Fruit fly (Drosophila melanogaster) whole organism, embryonic: Measurements from ENCODE around the gene Pex5.

ENCODE experiments used
- Atf-2 ChIP-seq: fragments of 200-800 bp; sonication (Bioruptor generic); optimal IDR thresholded peaks from 2 replicates; lab custom pipeline; 2016; ENCODE audit warnings: missing biosample characterization, missing genetic modification characterization
- Blimp-1 ChIP-seq: fragments of 200-800 bp; sonication (Bioruptor generic); optimal IDR thresholded peaks from 3 replicates; lab custom pipeline; 2018; ENCODE audit warnings: missing biosample characterization, missing genetic modification characterization, mild to moderate bottlenecking, moderate library complexity, missing genetic modification reagents
- CG11456 ChIP-seq: fragments of 200-800 bp; sonication (Bioruptor generic); IDR thresholded peaks from 3 replicates; pipeline ENCODE4 v1.3.6; 2022; ENCODE audit warnings: missing biosample characterization, missing genetic modification characterization
- CG11695 ChIP-seq: fragments of 200-800 bp; sonication (Bioruptor generic); IDR thresholded peaks from 3 replicates; pipeline ENCODE4 v1.3.6; 2022; ENCODE audit warnings: missing biosample characterization, missing genetic modification characterization
- CG14710 ChIP-seq: fragments of 200-800 bp; sonication (Bioruptor generic); optimal IDR thresholded peaks from 3 replicates; lab custom pipeline; 2019; ENCODE audit warnings: missing biosample characterization, mild to moderate bottlenecking, missing genetic modification characterization, moderate library complexity
- CG16815 ChIP-seq: fragments of 200-800 bp; sonication (Bioruptor generic); optimal IDR thresholded peaks from 3 replicates; lab custom pipeline; 2017; ENCODE audit warnings: missing biosample characterization, mild to moderate bottlenecking, missing genetic modification characterization
- CG17328 ChIP-seq: fragments of 200-800 bp; sonication (Bioruptor generic); IDR thresholded peaks from 2 replicates; pipeline ENCODE4 v1.3.6; 2022; ENCODE audit warnings: missing biosample characterization, missing genetic modification characterization
- CG17802 ChIP-seq: fragments of 200-800 bp; sonication (Bioruptor generic); optimal IDR thresholded peaks from 2 replicates; lab custom pipeline; 2018; ENCODE audit warnings: missing biosample characterization, mild to moderate bottlenecking, missing genetic modification characterization, moderate library complexity
- CG18011 ChIP-seq: fragments of 200-800 bp; sonication (Bioruptor generic); optimal IDR thresholded peaks from 2 replicates; lab custom pipeline; 2017; ENCODE audit warnings: missing biosample characterization, missing genetic modification characterization, mild to moderate bottlenecking, moderate library complexity, missing genotype
- CG18476 ChIP-seq: fragments of 200-800 bp; sonication (Bioruptor generic); optimal IDR thresholded peaks from 2 replicates; lab custom pipeline; 2016; ENCODE audit warnings: missing biosample characterization, mild to moderate bottlenecking, missing genetic modification characterization
- CG2199 ChIP-seq: fragments of 200-800 bp; sonication (Bioruptor generic); IDR thresholded peaks from 3 replicates; pipeline ENCODE4 v1.3.6; 2022; ENCODE audit warnings: missing biosample characterization, missing genetic modification characterization
- CG30020 ChIP-seq: fragments of 200-800 bp; optimal IDR thresholded peaks from 2 replicates; lab custom pipeline; 2019; ENCODE audit warnings: missing biosample characterization, mild to moderate bottlenecking, missing genetic modification characterization, moderate library complexity
- CG34422 ChIP-seq: fragments of 200-800 bp; sonication (Bioruptor generic); IDR thresholded peaks from 3 replicates; pipeline ENCODE4 v1.3.6; 2022; ENCODE audit warnings: missing biosample characterization, missing genetic modification characterization
- CG3995 ChIP-seq: fragments of 200-800 bp; sonication (Bioruptor generic); optimal IDR thresholded peaks from 3 replicates; lab custom pipeline; 2016; ENCODE audit warnings: missing biosample characterization, missing genetic modification characterization
- CG4854 ChIP-seq: fragments of 200-800 bp; sonication (Bioruptor generic); optimal IDR thresholded peaks from 2 replicates; lab custom pipeline; 2016; ENCODE audit warnings: missing biosample characterization, missing genetic modification characterization, inconsistent platforms
- CG5245 ChIP-seq: fragments of 200-800 bp; sonication (Bioruptor generic); optimal IDR thresholded peaks from 3 replicates; lab custom pipeline; 2016; ENCODE audit warnings: missing biosample characterization, missing genetic modification characterization
- CG5953 ChIP-seq: fragments of 200-800 bp; sonication (Bioruptor generic); IDR thresholded peaks from 2 replicates; pipeline ENCODE4 v1.3.6; 2022; ENCODE audit warnings: missing biosample characterization, missing genetic modification characterization
- CG7271 ChIP-seq: fragments of 200-800 bp; sonication (Bioruptor generic); optimal IDR thresholded peaks from 2 replicates; lab custom pipeline; 2018; ENCODE audit warnings: missing biosample characterization, mild to moderate bottlenecking, missing genetic modification characterization, moderate library complexity
- CG9215 ChIP-seq: fragments of 200-800 bp; sonication (Bioruptor generic); IDR thresholded peaks from 2 replicates; pipeline ENCODE4 v1.3.6; 2022; ENCODE audit warnings: missing biosample characterization, missing genetic modification characterization
- CG9817 ChIP-seq: fragments of 200-800 bp; sonication (Bioruptor generic); optimal IDR thresholded peaks from 2 replicates; lab custom pipeline; 2018; ENCODE audit warnings: missing biosample characterization, mild to moderate bottlenecking, missing genetic modification characterization, moderate library complexity
- CG9876 ChIP-seq: fragments of 200-800 bp; sonication (Bioruptor generic); optimal IDR thresholded peaks from 2 replicates; lab custom pipeline; 2016; ENCODE audit warnings: missing biosample characterization, missing genetic modification characterization
- Dek ChIP-seq: fragments of 200-800 bp; sonication (Bioruptor generic); optimal IDR thresholded peaks from 3 replicates; lab custom pipeline; 2019; ENCODE audit warnings: missing biosample characterization, mild to moderate bottlenecking, missing genetic modification characterization, moderate library complexity
- Dll ChIP-seq: fragments of 200-800 bp; sonication (Bioruptor generic); IDR thresholded peaks from 4 replicates; pipeline ENCODE4 v1.3.6; 2022; ENCODE audit warnings: missing biosample characterization, missing genetic modification characterization; ENCODE audit not compliant: partially characterized antibody
- E2f2 ChIP-seq: fragments of 200-800 bp; sonication (Bioruptor generic); IDR thresholded peaks from 2 replicates; pipeline ENCODE4 v1.3.6; 2022; ENCODE audit warnings: missing biosample characterization, missing genetic modification characterization
- Gsc ChIP-seq: fragments of 200-800 bp; sonication (Bioruptor generic); IDR thresholded peaks from 2 replicates; pipeline ENCODE4 v1.3.6; 2022; ENCODE audit warnings: missing biosample characterization, missing genetic modification characterization
- Hmr ChIP-seq: fragments of 200-800 bp; sonication (Bioruptor generic); optimal IDR thresholded peaks from 3 replicates; lab custom pipeline; 2017; ENCODE audit warnings: mild to moderate bottlenecking, missing biosample characterization, missing genetic modification reagents, missing genetic modification characterization
- Max ChIP-seq: fragments of 200-800 bp; sonication (Bioruptor generic); optimal IDR thresholded peaks from 2 replicates; lab custom pipeline; 2016; ENCODE audit warnings: missing biosample characterization, mild to moderate bottlenecking, missing genetic modification characterization
- Side ChIP-seq: fragments of 200-800 bp; sonication (Bioruptor generic); optimal IDR thresholded peaks from 2 replicates; lab custom pipeline; 2016; ENCODE audit warnings: missing biosample characterization, missing genetic modification characterization
- Sry-β ChIP-seq: fragments of 200-800 bp; sonication (Bioruptor generic); optimal IDR thresholded peaks from 2 replicates; lab custom pipeline; 2018; ENCODE audit warnings: missing biosample characterization, mild to moderate bottlenecking, missing genetic modification characterization, moderate library complexity
- Trl ChIP-seq, 3 experiments: fragments of >200 bp in 2 of 3; fragments of 200-800 bp in 1 of 3; sonication (Bioruptor generic) in 1 of 3; optimal IDR thresholded peaks; 2 replicates in 1 of 3; 3 replicates in 2 of 3; lab custom pipeline; 2016 to 2017; ENCODE audit warnings: missing biosample characterization in 1 of 3, missing genetic modification characterization in 1 of 3
- ara ChIP-seq: fragments of 200-800 bp; sonication (Bioruptor generic); IDR thresholded peaks from 2 replicates; pipeline ENCODE4 v1.3.6; 2022; ENCODE audit warnings: missing biosample characterization, missing genetic modification characterization
- cg ChIP-seq: fragments of 200-800 bp; sonication (Bioruptor generic); optimal IDR thresholded peaks from 3 replicates; lab custom pipeline; 2019; ENCODE audit warnings: missing biosample characterization, mild to moderate bottlenecking, missing genetic modification characterization, moderate library complexity
- chif ChIP-seq, 2 experiments: fragments of 200-800 bp; sonication (Bioruptor generic); optimal IDR thresholded peaks; 3 replicates each; lab custom pipeline; 2016; ENCODE audit warnings: missing biosample characterization in 2 of 2, missing genetic modification characterization in 2 of 2
- crc ChIP-seq: fragments of 200-800 bp; sonication (Bioruptor generic); optimal IDR thresholded peaks from 2 replicates; lab custom pipeline; 2016; ENCODE audit warnings: missing biosample characterization, missing genetic modification characterization
- gem ChIP-seq: fragments of 200-800 bp; sonication (Bioruptor generic); optimal IDR thresholded peaks from 2 replicates; lab custom pipeline; 2019; ENCODE audit warnings: missing biosample characterization, mild to moderate bottlenecking, missing genetic modification characterization, moderate library complexity
- hbn ChIP-seq: fragments of 200-800 bp; sonication (Bioruptor generic); IDR thresholded peaks from 2 replicates; pipeline ENCODE4 v1.3.6; 2022; ENCODE audit warnings: missing biosample characterization, missing genetic modification characterization; ENCODE audit not compliant: partially characterized antibody
- insv ChIP-seq, 2 experiments: fragments of 200-800 bp; sonication (Bioruptor generic); optimal IDR thresholded peaks; 3 replicates each; lab custom pipeline; 2016 to 2018; ENCODE audit warnings: missing biosample characterization in 2 of 2, missing genetic modification characterization in 2 of 2
- knrl ChIP-seq: fragments of 200-800 bp; sonication (Bioruptor generic); IDR thresholded peaks from 3 replicates; pipeline ENCODE4 v1.3.6; 2022; ENCODE audit warnings: missing biosample characterization, missing genetic modification characterization; ENCODE audit not compliant: partially characterized antibody
- lilli ChIP-seq: fragments of 200-800 bp; sonication (Bioruptor generic); optimal IDR thresholded peaks from 3 replicates; lab custom pipeline; 2016; ENCODE audit warnings: missing biosample characterization, missing genetic modification characterization
- phol ChIP-seq: fragments of 200-800 bp; sonication (Bioruptor generic); optimal IDR thresholded peaks from 3 replicates; lab custom pipeline; 2018; ENCODE audit warnings: missing biosample characterization, mild to moderate bottlenecking, missing genetic modification characterization, moderate library complexity
- prd ChIP-seq, 3 experiments: fragments of >200 bp in 2 of 3; fragments of 200-800 bp in 1 of 3; sonication (Bioruptor generic) in 1 of 3; optimal IDR thresholded peaks in 2 of 3; IDR thresholded peaks in 1 of 3; 2 replicates in 2 of 3; 3 replicates in 1 of 3; pipeline versions ENCODE4 v1.3.6 to Lab custom; 2017 to 2022; ENCODE audit warnings: missing biosample characterization in 1 of 3, missing genetic modification characterization in 1 of 3
- pum ChIP-seq: fragments of 200-800 bp; sonication (Bioruptor generic); optimal IDR thresholded peaks from 2 replicates; lab custom pipeline; 2016; ENCODE audit warnings: missing biosample characterization, missing genetic modification characterization
- seq ChIP-seq: fragments of 200-800 bp; sonication (Bioruptor generic); IDR thresholded peaks from 2 replicates; pipeline ENCODE4 v1.3.6; 2022; ENCODE audit warnings: missing biosample characterization, missing genetic modification characterization
- slou ChIP-seq: fragments of 200-800 bp; sonication (Bioruptor generic); optimal IDR thresholded peaks from 3 replicates; lab custom pipeline; 2016; ENCODE audit warnings: missing biosample characterization, missing genetic modification characterization
- slp2 ChIP-seq: fragments of 200-800 bp; sonication (Bioruptor generic); optimal IDR thresholded peaks from 2 replicates; lab custom pipeline; 2016; ENCODE audit warnings: missing biosample characterization, missing genetic modification characterization
- ssp ChIP-seq: fragments of 200-800 bp; sonication (Bioruptor generic); IDR thresholded peaks from 2 replicates; pipeline ENCODE4 v1.3.6; 2022; ENCODE audit warnings: missing biosample characterization, missing genetic modification characterization
- wek ChIP-seq: fragments of 200-800 bp; sonication (Bioruptor generic); optimal IDR thresholded peaks from 3 replicates; lab custom pipeline; 2018; ENCODE audit warnings: missing biosample characterization, mild to moderate bottlenecking, missing genetic modification characterization, moderate library complexity
- zen ChIP-seq: fragments of 200-800 bp; sonication (Bioruptor generic); optimal IDR thresholded peaks from 3 replicates; lab custom pipeline; 2018; ENCODE audit warnings: missing biosample characterization, mild to moderate bottlenecking, missing genetic modification characterization, moderate library complexity

Gene Pex5

dm6 chrX:1877107-1877736 is 8.4 kb upstream of the Pex5 start, which contains the start of the genes CG14817 and CG14805 (continued):
- TF ChIP-seq Hmr (peak; percentile 88), cg (GFP tag; lab: Kevin White, UChicago) (no peak), wek (GFP tag; lab: Kevin White, UChicago) (peak; percentile 85), chif (GFP tag; optimal IDR thresholded peaks at IDR 0.05; lab: Kevin White, UChicago) (peak in 1 of 2 experiments; percentile 5), CG9215 (GFP tag; lab: Robert Waterston, UW) (no peak), Dek (tag; lab: Kevin White, UChicago) (peak; percentile 43), zen (peak; percentile 37), CG11456 (GFP tag; lab: Robert Waterston, UW) (peak; percentile 77; the same call in 2 of the 3 replicates), CG11695 (GFP tag; lab: Robert Waterston, UW) (peak; percentile 55; the same call in 1 of the 3 replicates), lilli (GFP tag; lab: Kevin White, UChicago) (no peak), gem (tag; lab: Kevin White, UChicago) (no peak), CG17802 (tag; lab: Kevin White, UChicago) (peak; percentile 20), prd (optimal IDR thresholded peaks at IDR 0.05; lab: Kevin White, UChicago) (no peak), prd (GFP tag; IDR thresholded peaks at IDR 0.05; lab: Robert Waterston, UW) (no peak), Trl (optimal IDR thresholded peaks at IDR 0.05; lab: Kevin White, UChicago) (no peak), Trl (GFP tag; optimal IDR thresholded peaks at IDR 0.05; lab: Kevin White, UChicago) (peak; percentile 40), pum (no peak), slp2 (GFP tag; lab: Kevin White, UChicago) (peak; percentile 12), CG5953 (GFP tag; lab: Robert Waterston, UW) (no peak), ara (GFP tag; lab: Robert Waterston, UW) (0 out of 2 replicates have a peak, but pooled peaks have one; percentile 11), ssp (GFP tag; lab: Robert Waterston, UW) (no peak), Dll (GFP tag; lab: Robert Waterston, UW) (peak; percentile 55; the same call in 2 of the 4 replicates), crc (GFP tag; lab: Kevin White, UChicago) (peak; percentile 27), Max (GFP tag; lab: Kevin White, UChicago) (peak; percentile 37), CG16815 (GFP tag; lab: Kevin White, UChicago) (no peak), CG5245 (GFP tag; lab: Kevin White, UChicago) (no peak), CG7271 (tag; lab: Kevin White, UChicago) (peak; percentile 94), CG2199 (GFP tag; lab: Robert Waterston, UW) (no peak), phol (tag; lab: Kevin White, UChicago) (peak; percentile 69), CG4854 (GFP tag; lab: Kevin White, UChicago) (peak; percentile 48), seq (GFP tag; lab: Robert Waterston, UW) (peak; percentile 58; the same call in 1 of the 2 replicates), Side (GFP tag; lab: Kevin White, UChicago) (peak; percentile 58), CG9817 (tag; lab: Kevin White, UChicago) (peak; percentile 54), Atf-2 (no peak), insv (GFP tag; optimal IDR thresholded peaks at IDR 0.05; lab: Kevin White, UChicago) (peak in 1 of 2 experiments; percentile 56), slou (GFP tag; lab: Kevin White, UChicago) (no peak), CG18476 (GFP tag; lab: Kevin White, UChicago) (no peak), CG3995 (GFP tag; lab: Kevin White, UChicago) (peak; percentile 54), Blimp-1 (GFP tag; lab: Kevin White, UChicago) (no peak), CG30020 (tag; lab: Kevin White, UChicago) (peak; percentile 40), Sry-β (GFP tag; lab: Kevin White, UChicago) (peak; percentile 23), CG17328 (peak; percentile 58), CG14710 (tag; lab: Kevin White, UChicago) (peak; percentile 66), Gsc (no peak), hbn (peak; percentile 62), CG34422 (GFP tag; lab: Robert Waterston, UW) (peak; percentile 58; the same call in 1 of the 3 replicates), CG9876 (no peak), knrl (0 out of 3 replicates have a peak, but pooled peaks have one; percentile 27), E2f2 (GFP tag; lab: Robert Waterston, UW) (peak; percentile 57), CG18011 (GFP tag; lab: Kevin White, UChicago) (peak; percentile 53)
